Fruit fly (Drosophila melanogaster) whole organism, embryonic: ENCODE results near the gene east.
A peak's percentile ranks its signal among the peaks of the same experiment; 100 is the strongest.

Source experiments
- Atf-2 ChIP-seq: fragments of 200-800 bp; sonication (Bioruptor generic); optimal IDR thresholded peaks from 2 replicates; lab custom pipeline; 2016; ENCODE audit warnings: missing biosample characterization, missing genetic modification characterization
- B-H1 ChIP-seq: fragments of 200-800 bp; sonication (Bioruptor generic); IDR thresholded peaks from 3 replicates; pipeline ENCODE4 v1.3.6; 2022; ENCODE audit warnings: missing biosample characterization, missing genetic modification characterization
- BEAF-32 ChIP-seq: fragments of 200-800 bp; sonication (Bioruptor generic); optimal IDR thresholded peaks from 3 replicates; lab custom pipeline; 2017; ENCODE audit warnings: missing biosample characterization, missing genetic modification characterization, mild to moderate bottlenecking, moderate library complexity, missing genetic modification reagents
- CG10654 ChIP-seq: fragments of 200-800 bp; sonication (Bioruptor generic); optimal IDR thresholded peaks from 2 replicates; lab custom pipeline; 2016; ENCODE audit warnings: missing biosample characterization, missing genetic modification characterization
- CG11696 ChIP-seq: fragments of 200-800 bp; sonication (Bioruptor generic); IDR thresholded peaks from 2 replicates; pipeline ENCODE4 v1.3.6; 2022; ENCODE audit warnings: missing biosample characterization, missing genetic modification characterization
- CG1233 ChIP-seq: fragments of 200-800 bp; sonication (Bioruptor generic); optimal IDR thresholded peaks from 4 replicates; lab custom pipeline; 2018; ENCODE audit warnings: missing biosample characterization, mild to moderate bottlenecking, missing genetic modification characterization
- CG13775 ChIP-seq: fragments of 200-800 bp; sonication (Bioruptor generic); optimal IDR thresholded peaks from 3 replicates; lab custom pipeline; 2017; ENCODE audit warnings: missing biosample characterization, mild to moderate bottlenecking, missing genetic modification characterization
- CG14965 ChIP-seq: fragments of 200-800 bp; sonication (Bioruptor generic); optimal IDR thresholded peaks from 2 replicates; lab custom pipeline; 2016; ENCODE audit warnings: missing biosample characterization, missing genetic modification characterization, borderline replicate concordance
- CG17802 ChIP-seq: fragments of 200-800 bp; sonication (Bioruptor generic); optimal IDR thresholded peaks from 2 replicates; lab custom pipeline; 2018; ENCODE audit warnings: missing biosample characterization, mild to moderate bottlenecking, missing genetic modification characterization, moderate library complexity
- CG18011 ChIP-seq: fragments of 200-800 bp; sonication (Bioruptor generic); optimal IDR thresholded peaks from 2 replicates; lab custom pipeline; 2017; ENCODE audit warnings: missing biosample characterization, missing genetic modification characterization, mild to moderate bottlenecking, moderate library complexity, missing genotype
- CG18764 ChIP-seq: fragments of 200-800 bp; sonication (Bioruptor generic); optimal IDR thresholded peaks from 3 replicates; lab custom pipeline; 2016; ENCODE audit warnings: missing biosample characterization, missing genetic modification characterization
- CG2129 ChIP-seq: fragments of 200-800 bp; sonication (Bioruptor generic); IDR thresholded peaks from 2 replicates; pipeline ENCODE4 v1.3.6; 2022; ENCODE audit warnings: missing biosample characterization, missing genetic modification characterization; ENCODE audit not compliant: partially characterized antibody
- CG2678 ChIP-seq: fragments of 200-800 bp; sonication (Bioruptor generic); optimal IDR thresholded peaks from 3 replicates; lab custom pipeline; 2019; ENCODE audit warnings: missing biosample characterization, mild to moderate bottlenecking, missing genetic modification characterization, moderate library complexity
- CG30403 ChIP-seq: fragments of 200-800 bp; sonication (Bioruptor generic); optimal IDR thresholded peaks from 3 replicates; lab custom pipeline; 2016; ENCODE audit warnings: missing biosample characterization, missing genetic modification characterization
- CG3065 ChIP-seq: fragments of 200-800 bp; sonication (Bioruptor generic); optimal IDR thresholded peaks from 2 replicates; lab custom pipeline; 2016; ENCODE audit warnings: missing biosample characterization, missing genetic modification characterization
- CG34422 ChIP-seq: fragments of 200-800 bp; sonication (Bioruptor generic); IDR thresholded peaks from 3 replicates; pipeline ENCODE4 v1.3.6; 2022; ENCODE audit warnings: missing biosample characterization, missing genetic modification characterization
- CG4282 ChIP-seq: fragments of 200-800 bp; sonication (Bioruptor generic); optimal IDR thresholded peaks from 2 replicates; lab custom pipeline; 2016; ENCODE audit warnings: missing biosample characterization, missing genetic modification characterization
- CG6854 ChIP-seq: fragments of 200-800 bp; sonication (Bioruptor generic); optimal IDR thresholded peaks from 3 replicates; lab custom pipeline; 2017; ENCODE audit warnings: missing biosample characterization, mild to moderate bottlenecking, missing genetic modification characterization
- CG8388 ChIP-seq: fragments of 200-800 bp; sonication (Bioruptor generic); optimal IDR thresholded peaks from 2 replicates; lab custom pipeline; 2019; ENCODE audit warnings: missing biosample characterization, mild to moderate bottlenecking, missing genetic modification characterization, moderate library complexity
- ERR ChIP-seq: fragments of 200-800 bp; sonication (Bioruptor generic); optimal IDR thresholded peaks from 2 replicates; lab custom pipeline; 2016; ENCODE audit warnings: missing biosample characterization, missing genetic modification characterization
- Hr39 ChIP-seq: fragments of >200 bp; optimal IDR thresholded peaks from 2 replicates; lab custom pipeline; 2017
- Hr51 ChIP-seq, 2 experiments: fragments of 200-800 bp; sonication (Bioruptor generic); optimal IDR thresholded peaks; 2 replicates in 1 of 2; 3 replicates in 1 of 2; lab custom pipeline; 2016 to 2018; ENCODE audit warnings: missing biosample characterization in 2 of 2, missing genetic modification characterization in 2 of 2, mild to moderate bottlenecking in 1 of 2, moderate library complexity in 1 of 2
- Hr78 ChIP-seq, 2 experiments: fragments of 200-800 bp in 1 of 2; fragments of >200 bp in 1 of 2; sonication (Bioruptor generic) in 1 of 2; optimal IDR thresholded peaks; 2 replicates each; lab custom pipeline; 2017 to 2019; ENCODE audit warnings: missing biosample characterization in 2 of 2, missing genetic modification characterization in 2 of 2, mild to moderate bottlenecking in 1 of 2, moderate library complexity in 1 of 2
- Lhr ChIP-seq: fragments of 200-800 bp; sonication (Bioruptor generic); optimal IDR thresholded peaks from 3 replicates; lab custom pipeline; 2017; ENCODE audit warnings: mild to moderate bottlenecking, missing biosample characterization, missing genetic modification reagents, missing genetic modification characterization
- Mad ChIP-seq: fragments of 200-800 bp; sonication (Bioruptor generic); optimal IDR thresholded peaks from 2 replicates; lab custom pipeline; 2016; ENCODE audit warnings: missing biosample characterization, missing genetic modification characterization
- Nf-YC ChIP-seq: fragments of 200-800 bp; optimal IDR thresholded peaks from 3 replicates; lab custom pipeline; 2019; ENCODE audit warnings: missing biosample characterization, mild to moderate bottlenecking, missing genetic modification characterization, moderate library complexity
- Oli ChIP-seq: fragments of 200-800 bp; sonication (Bioruptor generic); optimal IDR thresholded peaks from 2 replicates; lab custom pipeline; 2018; ENCODE audit warnings: missing biosample characterization, mild to moderate bottlenecking, missing genetic modification characterization, moderate library complexity
- Opbp ChIP-seq: fragments of 200-800 bp; sonication (Bioruptor generic); IDR thresholded peaks from 3 replicates; pipeline ENCODE4 v1.3.6; 2022; ENCODE audit warnings: missing biosample characterization, missing genetic modification characterization; ENCODE audit not compliant: partially characterized antibody
- Ptx1 ChIP-seq: fragments of 200-800 bp; sonication (Bioruptor generic); IDR thresholded peaks from 2 replicates; pipeline ENCODE4 v1.3.6; 2022; ENCODE audit warnings: missing biosample characterization, missing genetic modification characterization
- Ravus ChIP-seq: fragments of 200-800 bp; sonication (Bioruptor generic); IDR thresholded peaks from 2 replicates; pipeline ENCODE4 v1.3.6; 2022; ENCODE audit warnings: missing biosample characterization, missing genetic modification characterization
- Sin3A ChIP-seq: fragments of >200 bp; optimal IDR thresholded peaks from 2 replicates; lab custom pipeline; 2018
- Sox102F ChIP-seq: fragments of 200-800 bp; sonication (Bioruptor generic); optimal IDR thresholded peaks from 2 replicates; lab custom pipeline; 2018; ENCODE audit warnings: missing biosample characterization, mild to moderate bottlenecking, missing genetic modification characterization, moderate library complexity
- bab2 ChIP-seq: fragments of 200-800 bp; sonication (Bioruptor generic); optimal IDR thresholded peaks from 2 replicates; lab custom pipeline; 2016; ENCODE audit warnings: missing biosample characterization, missing genetic modification characterization
- crol ChIP-seq: fragments of 200-800 bp; sonication (Bioruptor generic); IDR thresholded peaks from 2 replicates; pipeline ENCODE4 v1.3.6; 2022; ENCODE audit warnings: missing biosample characterization, missing genetic modification characterization
- danr ChIP-seq: fragments of 200-800 bp; sonication (Bioruptor generic); IDR thresholded peaks from 2 replicates; pipeline ENCODE4 v1.3.6; 2022; ENCODE audit warnings: missing biosample characterization, missing genetic modification characterization
- eve ChIP-seq, 2 experiments: fragments of >200 bp; optimal IDR thresholded peaks; 2 replicates each; lab custom pipeline; 2017; ENCODE audit warnings: missing biosample characterization in 2 of 2, missing genetic modification characterization in 2 of 2
- fru ChIP-seq: fragments of >200 bp; optimal IDR thresholded peaks from 2 replicates; lab custom pipeline; 2017
- fu2 ChIP-seq: fragments of 200-800 bp; sonication (Bioruptor generic); optimal IDR thresholded peaks from 2 replicates; lab custom pipeline; 2016; ENCODE audit warnings: missing biosample characterization, missing genetic modification characterization
- gcm2 ChIP-seq: fragments of 200-800 bp; sonication (Bioruptor generic); optimal IDR thresholded peaks from 2 replicates; lab custom pipeline; 2016; ENCODE audit warnings: missing biosample characterization, missing genetic modification characterization
- gem ChIP-seq: fragments of 200-800 bp; sonication (Bioruptor generic); optimal IDR thresholded peaks from 2 replicates; lab custom pipeline; 2019; ENCODE audit warnings: missing biosample characterization, mild to moderate bottlenecking, missing genetic modification characterization, moderate library complexity
- hbn ChIP-seq: fragments of 200-800 bp; sonication (Bioruptor generic); IDR thresholded peaks from 2 replicates; pipeline ENCODE4 v1.3.6; 2022; ENCODE audit warnings: missing biosample characterization, missing genetic modification characterization; ENCODE audit not compliant: partially characterized antibody
- her ChIP-seq: fragments of 200-800 bp; sonication (Bioruptor generic); optimal IDR thresholded peaks from 2 replicates; lab custom pipeline; 2016; ENCODE audit warnings: missing biosample characterization, missing genetic modification characterization
- lilli ChIP-seq: fragments of 200-800 bp; sonication (Bioruptor generic); optimal IDR thresholded peaks from 3 replicates; lab custom pipeline; 2016; ENCODE audit warnings: missing biosample characterization, missing genetic modification characterization
- mld ChIP-seq: fragments of 200-800 bp; sonication (Bioruptor generic); IDR thresholded peaks from 3 replicates; pipeline ENCODE4 v1.3.6; 2022; ENCODE audit warnings: missing biosample characterization, missing genetic modification characterization; ENCODE audit not compliant: partially characterized antibody
- onecut ChIP-seq: fragments of 200-800 bp; sonication (Bioruptor generic); IDR thresholded peaks from 2 replicates; pipeline ENCODE4 v1.3.6; 2022; ENCODE audit warnings: missing biosample characterization, missing genetic modification characterization
- pnt ChIP-seq: fragments of 200-800 bp; sonication (Bioruptor generic); optimal IDR thresholded peaks from 3 replicates; lab custom pipeline; 2016; ENCODE audit warnings: missing biosample characterization, missing genetic modification characterization
- run ChIP-seq: fragments of 200-800 bp; sonication (Bioruptor generic); optimal IDR thresholded peaks from 3 replicates; lab custom pipeline; 2018; ENCODE audit warnings: missing biosample characterization, mild to moderate bottlenecking, missing genetic modification characterization
- schlank ChIP-seq: fragments of 200-800 bp; sonication (Bioruptor generic); optimal IDR thresholded peaks from 2 replicates; lab custom pipeline; 2018; ENCODE audit warnings: missing biosample characterization, mild to moderate bottlenecking, missing genetic modification characterization
- sens ChIP-seq: fragments of 200-800 bp; sonication (Bioruptor generic); peaks from one replicate; lab custom pipeline; 2016; ENCODE audit warnings: missing biosample characterization, missing genetic modification characterization
- sna ChIP-seq: fragments of 200-800 bp; sonication (Bioruptor generic); IDR thresholded peaks from 2 replicates; pipeline ENCODE4 v1.3.6; 2022; ENCODE audit warnings: missing biosample characterization, missing genetic modification characterization; ENCODE audit not compliant: partially characterized antibody
- yki ChIP-seq: fragments of >200 bp; optimal IDR thresholded peaks from 3 replicates; lab custom pipeline; 2018

east gene

dm6 chrX:1966779-1967520 is 43.7 kb upstream of the east start (continued):
- no peak for TF ChIP-seq danr (GFP tag; lab: Robert Waterston, UW)
- no peak for TF ChIP-seq Mad (GFP tag; lab: Kevin White, UChicago)
- no peak for TF ChIP-seq mld (GFP tag; lab: Robert Waterston, UW)
- TF ChIP-seq Opbp (GFP tag; lab: Robert Waterston, UW) = no peak
- no peak for TF ChIP-seq CG14965 (GFP tag; lab: Kevin White, UChicago)
- no peak for TF ChIP-seq yki (lab: Kevin White, UChicago)
- no peak for TF ChIP-seq pnt
- no peak for TF ChIP-seq hbn (GFP tag; lab: Robert Waterston, UW)
- no peak for TF ChIP-seq CG10654 (GFP tag; lab: Kevin White, UChicago)
- no peak for TF ChIP-seq sna (GFP tag; lab: Robert Waterston, UW)
- no peak for TF ChIP-seq CG18764 (GFP tag; lab: Kevin White, UChicago)
- TF ChIP-seq Ptx1 (GFP tag; lab: Robert Waterston, UW) = peak; percentile 15; the same call in 1 of the 2 replicates
- TF ChIP-seq fu2 (GFP tag; lab: Kevin White, UChicago) = no peak
- TF ChIP-seq CG3065 (GFP tag; lab: Kevin White, UChicago) = no peak
- TF ChIP-seq Sox102F (GFP tag; lab: Kevin White, UChicago) = peak; percentile 31
- TF ChIP-seq Oli = no peak
- TF ChIP-seq gem (tag; lab: Kevin White, UChicago) = peak; percentile 44
- no peak for TF ChIP-seq gcm2 (GFP tag; lab: Kevin White, UChicago)
- no peak for TF ChIP-seq Atf-2
- TF ChIP-seq Hr39 (lab: Kevin White, UChicago) = no peak
- TF ChIP-seq ERR (GFP tag; lab: Kevin White, UChicago) = no peak
- TF ChIP-seq her (GFP tag; lab: Kevin White, UChicago) = no peak
- TF ChIP-seq eve (GFP tag; optimal IDR thresholded peaks at IDR 0.05; lab: Kevin White, UChicago) = no peak
- TF ChIP-seq CG30403 (GFP tag; lab: Kevin White, UChicago) = peak; percentile 0
- TF ChIP-seq BEAF-32 = no peak
- peak; percentile 46; the same call in 1 of the 2 replicates for TF ChIP-seq onecut (GFP tag; lab: Robert Waterston, UW)
- TF ChIP-seq fru (lab: Kevin White, UChicago) = no peak
- no peak for TF ChIP-seq CG18011 (GFP tag; lab: Kevin White, UChicago)
- TF ChIP-seq CG8388 (GFP tag; lab: Kevin White, UChicago) = no peak
- no peak for TF ChIP-seq B-H1 (GFP tag; lab: Robert Waterston, UW)
- no peak for TF ChIP-seq Nf-YC (tag; lab: Kevin White, UChicago)
- peak; percentile 37 for TF ChIP-seq sens
- TF ChIP-seq Hr78 (GFP tag; optimal IDR thresholded peaks at IDR 0.05; lab: Kevin White, UChicago) = no peak
- TF ChIP-seq CG6854 (GFP tag; lab: Kevin White, UChicago) = no peak
- no peak for TF ChIP-seq bab2 (GFP tag; lab: Kevin White, UChicago)
- TF ChIP-seq lilli (GFP tag; lab: Kevin White, UChicago) = no peak
- TF ChIP-seq CG11696 (GFP tag; lab: Robert Waterston, UW) = no peak
- TF ChIP-seq run (tag; lab: Kevin White, UChicago) = no peak
- TF ChIP-seq Sin3A (lab: Kevin White, UChicago) = no peak
- TF ChIP-seq Lhr = no peak
- no peak for TF ChIP-seq CG2129
- TF ChIP-seq CG34422 (GFP tag; lab: Robert Waterston, UW) = no peak
- no peak for TF ChIP-seq Hr51 (GFP tag; optimal IDR thresholded peaks at IDR 0.05; lab: Kevin White, UChicago)
- peak; percentile 50 for TF ChIP-seq crol (GFP tag; lab: Robert Waterston, UW)
- no peak for TF ChIP-seq CG1233
- no peak for TF ChIP-seq CG13775 (GFP tag; lab: Kevin White, UChicago)
- no peak for TF ChIP-seq CG17802 (tag; lab: Kevin White, UChicago)
- no peak for TF ChIP-seq CG2678 (tag; lab: Kevin White, UChicago)
- TF ChIP-seq schlank = no peak
- TF ChIP-seq CG4282 (GFP tag; lab: Kevin White, UChicago) = no peak
- no peak for TF ChIP-seq Ravus (GFP tag; lab: Robert Waterston, UW)
